Fruit fly (Drosophila melanogaster) whole organism, embryonic: ENCODE results near the gene Cpsf5.
A peak's percentile ranks its signal among the peaks of the same experiment; 100 is the strongest.

Experiments used
- Abd-B ChIP-seq: fragments of 200-800 bp; sonication (Bioruptor generic); optimal IDR thresholded peaks from 2 replicates; lab custom pipeline; 2018; ENCODE audit warnings: missing biosample characterization, mild to moderate bottlenecking, missing genetic modification characterization, moderate library complexity
- Adf1 ChIP-seq: fragments of 200-800 bp; sonication (Bioruptor generic); IDR thresholded peaks from 2 replicates; pipeline ENCODE4 v1.3.6; 2022; ENCODE audit warnings: missing biosample characterization, missing genetic modification characterization
- Bgb ChIP-seq: fragments of 200-800 bp; sonication (Bioruptor generic); IDR thresholded peaks from 2 replicates; pipeline ENCODE4 v1.3.6; 2022; ENCODE audit warnings: missing biosample characterization, missing genetic modification characterization; ENCODE audit not compliant: partially characterized antibody
- CG10274 ChIP-seq: fragments of 200-800 bp; sonication (Bioruptor generic); optimal IDR thresholded peaks from 3 replicates; lab custom pipeline; 2017; ENCODE audit warnings: missing biosample characterization, mild to moderate bottlenecking, missing genetic modification characterization
- CG11560 ChIP-seq: fragments of 200-800 bp; sonication (Bioruptor generic); IDR thresholded peaks from 3 replicates; pipeline ENCODE4 v1.3.6; 2022; ENCODE audit warnings: missing biosample characterization, missing genetic modification characterization
- CG12104 ChIP-seq: fragments of 200-800 bp; sonication (Bioruptor generic); optimal IDR thresholded peaks from 3 replicates; lab custom pipeline; 2016; ENCODE audit warnings: missing biosample characterization, missing genetic modification characterization
- CG13424 ChIP-seq: fragments of 200-800 bp; sonication (Bioruptor generic); optimal IDR thresholded peaks from 2 replicates; lab custom pipeline; 2019; ENCODE audit warnings: missing biosample characterization, mild to moderate bottlenecking, missing genetic modification characterization, moderate library complexity
- CG14667 ChIP-seq: fragments of 200-800 bp; sonication (Bioruptor generic); IDR thresholded peaks from 2 replicates; pipeline ENCODE4 v1.3.6; 2022; ENCODE audit warnings: missing biosample characterization, missing genetic modification characterization
- CG1529 ChIP-seq: fragments of 200-800 bp; sonication (Bioruptor generic); optimal IDR thresholded peaks from 3 replicates; lab custom pipeline; 2018; ENCODE audit warnings: missing biosample characterization, missing genetic modification characterization
- CG16863 ChIP-seq: fragments of 200-800 bp; sonication (Bioruptor generic); optimal IDR thresholded peaks from 3 replicates; lab custom pipeline; 2016; ENCODE audit warnings: missing biosample characterization, missing genetic modification characterization
- CG17612 ChIP-seq: fragments of 200-800 bp; sonication (Bioruptor generic); IDR thresholded peaks from 2 replicates; pipeline ENCODE4 v1.3.6; 2022; ENCODE audit warnings: missing biosample characterization, missing genetic modification characterization
- CG18599 ChIP-seq: fragments of 200-800 bp; sonication (Bioruptor generic); optimal IDR thresholded peaks from 3 replicates; lab custom pipeline; 2017; ENCODE audit warnings: missing biosample characterization, missing genetic modification characterization, mild to moderate bottlenecking, moderate library complexity, missing genetic modification reagents
- CG18764 ChIP-seq: fragments of 200-800 bp; sonication (Bioruptor generic); optimal IDR thresholded peaks from 3 replicates; lab custom pipeline; 2016; ENCODE audit warnings: missing biosample characterization, missing genetic modification characterization
- CG2199 ChIP-seq: fragments of 200-800 bp; sonication (Bioruptor generic); IDR thresholded peaks from 3 replicates; pipeline ENCODE4 v1.3.6; 2022; ENCODE audit warnings: missing biosample characterization, missing genetic modification characterization
- CG2202 ChIP-seq: fragments of 200-800 bp; sonication (Bioruptor generic); optimal IDR thresholded peaks from 2 replicates; lab custom pipeline; 2018; ENCODE audit warnings: missing biosample characterization, mild to moderate bottlenecking, missing genetic modification characterization
- CG2889 ChIP-seq: fragments of 200-800 bp; sonication (Bioruptor generic); IDR thresholded peaks from 3 replicates; pipeline ENCODE4 v1.3.6; 2022; ENCODE audit warnings: missing biosample characterization, missing genetic modification characterization
- CG30403 ChIP-seq: fragments of 200-800 bp; sonication (Bioruptor generic); optimal IDR thresholded peaks from 3 replicates; lab custom pipeline; 2016; ENCODE audit warnings: missing biosample characterization, missing genetic modification characterization
- CG4617 ChIP-seq: fragments of 200-800 bp; sonication (Bioruptor generic); optimal IDR thresholded peaks from 3 replicates; lab custom pipeline; 2016; ENCODE audit warnings: missing biosample characterization, missing genetic modification characterization, borderline replicate concordance
- CG6689 ChIP-seq: fragments of 200-800 bp; sonication (Bioruptor generic); IDR thresholded peaks from 2 replicates; pipeline ENCODE4 v1.3.6; 2022; ENCODE audit warnings: missing biosample characterization, missing genetic modification characterization
- CG8290 ChIP-seq, 3 experiments: fragments of 200-800 bp; sonication (Bioruptor generic); optimal IDR thresholded peaks; 2 replicates each; lab custom pipeline; 2016 to 2019; ENCODE audit warnings: missing biosample characterization in 3 of 3, missing genetic modification characterization in 3 of 3, mild to moderate bottlenecking in 2 of 3, moderate library complexity in 1 of 3
- CG9727 ChIP-seq: fragments of 200-800 bp; sonication (Bioruptor generic); optimal IDR thresholded peaks from 3 replicates; lab custom pipeline; 2017; ENCODE audit warnings: missing biosample characterization, mild to moderate bottlenecking, missing genetic modification characterization
- Camta ChIP-seq: fragments of 200-800 bp; sonication (Bioruptor generic); optimal IDR thresholded peaks from 2 replicates; lab custom pipeline; 2016; ENCODE audit warnings: missing biosample characterization, missing genetic modification characterization
- CrebB ChIP-seq: fragments of 200-800 bp; sonication (Bioruptor generic); optimal IDR thresholded peaks from 3 replicates; lab custom pipeline; 2018; ENCODE audit warnings: missing biosample characterization, mild to moderate bottlenecking, missing genetic modification characterization
- D ChIP-seq, 2 experiments: fragments of 200-800 bp in 1 of 2; fragments of >200 bp in 1 of 2; sonication (Bioruptor generic) in 1 of 2; optimal IDR thresholded peaks; 2 replicates in 1 of 2; 3 replicates in 1 of 2; lab custom pipeline; 2017; ENCODE audit warnings: mild to moderate bottlenecking in 1 of 2, missing biosample characterization in 1 of 2, missing genetic modification characterization in 1 of 2, missing genetic modification reagents in 1 of 2
- Dbx ChIP-seq: fragments of 200-800 bp; sonication (Bioruptor generic); IDR thresholded peaks from 3 replicates; pipeline ENCODE4 v1.3.6; 2022; ENCODE audit warnings: missing biosample characterization, missing genetic modification characterization
- Dfd ChIP-seq, 2 experiments: fragments of >200 bp; optimal IDR thresholded peaks; 2 replicates each; lab custom pipeline; 2017; ENCODE audit warnings: missing biosample characterization in 2 of 2, missing genetic modification characterization in 2 of 2
- Gug ChIP-seq: fragments of 200-800 bp; sonication (Bioruptor generic); IDR thresholded peaks from 4 replicates; pipeline ENCODE4 v1.3.6; 2022; ENCODE audit warnings: missing biosample characterization, missing genetic modification characterization
- Lim3 ChIP-seq: fragments of 200-800 bp; sonication (Bioruptor generic); IDR thresholded peaks from 2 replicates; pipeline ENCODE4 v1.3.6; 2022; ENCODE audit warnings: missing biosample characterization, missing genetic modification characterization
- Mad ChIP-seq: fragments of 200-800 bp; sonication (Bioruptor generic); optimal IDR thresholded peaks from 2 replicates; lab custom pipeline; 2016; ENCODE audit warnings: missing biosample characterization, missing genetic modification characterization
- Oaz ChIP-seq: fragments of 200-800 bp; sonication (Bioruptor generic); IDR thresholded peaks from 2 replicates; pipeline ENCODE4 v1.3.6; 2022; ENCODE audit warnings: missing biosample characterization, missing genetic modification characterization
- PHDP ChIP-seq: fragments of 200-800 bp; sonication (Bioruptor generic); optimal IDR thresholded peaks from 3 replicates; lab custom pipeline; 2018; ENCODE audit warnings: missing biosample characterization, mild to moderate bottlenecking, missing genetic modification characterization, moderate library complexity
- Sin3A ChIP-seq: fragments of >200 bp; optimal IDR thresholded peaks from 2 replicates; lab custom pipeline; 2018
- aop ChIP-seq: fragments of 200-800 bp; sonication (Bioruptor generic); IDR thresholded peaks from 2 replicates; pipeline ENCODE4 v1.3.6; 2022; ENCODE audit warnings: missing biosample characterization, missing genetic modification characterization
- btn ChIP-seq: fragments of 200-800 bp; sonication (Bioruptor generic); optimal IDR thresholded peaks from 2 replicates; lab custom pipeline; 2016; ENCODE audit warnings: missing biosample characterization, missing genetic modification characterization
- chinmo ChIP-seq: fragments of 200-800 bp; sonication (Bioruptor generic); IDR thresholded peaks from 4 replicates; pipeline ENCODE4 v1.3.6; 2022; ENCODE audit warnings: missing biosample characterization, missing genetic modification characterization; ENCODE audit not compliant: partially characterized antibody
- chn ChIP-seq: fragments of 200-800 bp; sonication (Bioruptor generic); optimal IDR thresholded peaks from 2 replicates; lab custom pipeline; 2016; ENCODE audit warnings: missing biosample characterization, missing genetic modification characterization
- dan ChIP-seq: fragments of 200-800 bp; sonication (Bioruptor generic); IDR thresholded peaks from 2 replicates; pipeline ENCODE4 v1.3.6; 2022; ENCODE audit warnings: missing biosample characterization, missing genetic modification characterization
- esg ChIP-seq: fragments of 200-800 bp; sonication (Bioruptor generic); conservative IDR thresholded peaks from 2 replicates; pipeline ENCODE4 v1.3.6; 2022; ENCODE audit warnings: missing biosample characterization, missing genetic modification characterization
- gfzf ChIP-seq: fragments of 200-800 bp; sonication (Bioruptor generic); optimal IDR thresholded peaks from 2 replicates; lab custom pipeline; 2016; ENCODE audit warnings: missing biosample characterization, mild to moderate bottlenecking, missing genetic modification characterization, moderate library complexity
- gro ChIP-seq: fragments of 200-800 bp; sonication (Bioruptor generic); optimal IDR thresholded peaks from 2 replicates; lab custom pipeline; 2016; ENCODE audit warnings: missing biosample characterization, missing genetic modification characterization
- kni ChIP-seq: fragments of 200-800 bp; sonication (Bioruptor generic); optimal IDR thresholded peaks from 3 replicates; lab custom pipeline; 2017; ENCODE audit warnings: mild to moderate bottlenecking, missing biosample characterization, missing genetic modification reagents, missing genetic modification characterization
- oc ChIP-seq: fragments of 200-800 bp; sonication (Bioruptor generic); optimal IDR thresholded peaks from 2 replicates; lab custom pipeline; 2018; ENCODE audit warnings: missing biosample characterization, mild to moderate bottlenecking, missing genetic modification characterization, moderate library complexity
- org-1 ChIP-seq: fragments of 200-800 bp; sonication (Bioruptor generic); optimal IDR thresholded peaks from 2 replicates; lab custom pipeline; 2017; ENCODE audit warnings: missing biosample characterization, missing genetic modification characterization
- pita ChIP-seq: fragments of 200-800 bp; sonication (Bioruptor generic); optimal IDR thresholded peaks from 2 replicates; lab custom pipeline; 2017; ENCODE audit warnings: missing biosample characterization, mild to moderate bottlenecking, missing genetic modification characterization
- pum ChIP-seq: fragments of 200-800 bp; sonication (Bioruptor generic); optimal IDR thresholded peaks from 2 replicates; lab custom pipeline; 2016; ENCODE audit warnings: missing biosample characterization, missing genetic modification characterization
- sd ChIP-seq: fragments of 200-800 bp; sonication (Bioruptor generic); optimal IDR thresholded peaks from 3 replicates; lab custom pipeline; 2018; ENCODE audit warnings: missing biosample characterization, mild to moderate bottlenecking, missing genetic modification characterization, moderate library complexity
- trh ChIP-seq: fragments of 200-800 bp; sonication (Bioruptor generic); optimal IDR thresholded peaks from 2 replicates; lab custom pipeline; 2016; ENCODE audit warnings: missing biosample characterization, missing genetic modification characterization
- vnd ChIP-seq: fragments of 200-800 bp; sonication (Bioruptor generic); IDR thresholded peaks from 3 replicates; pipeline ENCODE4 v1.3.6; 2022; ENCODE audit warnings: missing biosample characterization, missing genetic modification characterization; ENCODE audit not compliant: partially characterized antibody
- zfh1 ChIP-seq: fragments of 200-800 bp; sonication (Bioruptor generic); IDR thresholded peaks from 3 replicates; pipeline ENCODE4 v1.3.6; 2022; ENCODE audit warnings: missing biosample characterization, missing genetic modification characterization

The Cpsf5 gene

dm6 chr3L:9420054-9420818, 9.4 kb downstream of the Cpsf5 start (continued):
- TF ChIP-seq CG2202 (tag; lab: Kevin White, UChicago) (no peak), CG1529 (peak; percentile 2), kni (GFP tag; lab: Kevin White, UChicago) (no peak), oc (tag; lab: Kevin White, UChicago) (peak; percentile 8), CG18764 (GFP tag; lab: Kevin White, UChicago) (no peak), Sin3A (no peak), Mad (GFP tag; lab: Kevin White, UChicago) (no peak), Oaz (GFP tag; lab: Robert Waterston, UW) (no peak), CG4617 (no peak), CG9727 (peak; percentile 43), CG6689 (peak; percentile 65; the same call in 1 of the 2 replicates), CG16863 (GFP tag; lab: Kevin White, UChicago) (peak; percentile 7), CG8290 (GFP tag; optimal IDR thresholded peaks at IDR 0.05; lab: Kevin White, UChicago) (no peak), CG8290 (tag; optimal IDR thresholded peaks at IDR 0.05; lab: Kevin White, UChicago) (peak in 1 of 2 experiments; percentile 43), pita (GFP tag; lab: Kevin White, UChicago) (no peak), CG13424 (peak; percentile 54), Abd-B (GFP tag; lab: Kevin White, UChicago) (peak; percentile 4), zfh1 (GFP tag; lab: Robert Waterston, UW) (0 out of 3 replicates have a peak, but pooled peaks have one; percentile 16), CG14667 (GFP tag; lab: Robert Waterston, UW) (peak; percentile 18; the same call in 1 of the 2 replicates), Lim3 (GFP tag; lab: Robert Waterston, UW) (0 out of 2 replicates have a peak, but pooled peaks have one; percentile 19), vnd (GFP tag; lab: Robert Waterston, UW) (no peak), D (optimal IDR thresholded peaks at IDR 0.05; lab: Kevin White, UChicago) (no peak), D (GFP tag; optimal IDR thresholded peaks at IDR 0.05; lab: Kevin White, UChicago) (peak; percentile 3), Adf1 (GFP tag; lab: Robert Waterston, UW) (no peak), Camta (peak; percentile 20), chn (GFP tag; lab: Kevin White, UChicago) (no peak), Dbx (0 out of 3 replicates have a peak, but pooled peaks have one; percentile 32), gfzf (GFP tag; lab: Kevin White, UChicago) (no peak), CrebB (tag; lab: Kevin White, UChicago) (peak; percentile 25), CG2889 (GFP tag; lab: Robert Waterston, UW) (no peak), aop (GFP tag; lab: Robert Waterston, UW) (no peak), CG10274 (no peak), esg (peak; percentile 63; the same call in 1 of the 2 replicates), gro (GFP tag; lab: Kevin White, UChicago) (no peak), sd (no peak), CG11560 (no peak), btn (GFP tag; lab: Kevin White, UChicago) (no peak), pum (GFP tag; lab: Kevin White, UChicago) (peak; percentile 12), Gug (GFP tag; lab: Robert Waterston, UW) (no peak), chinmo (GFP tag; lab: Robert Waterston, UW) (no peak), CG30403 (GFP tag; lab: Kevin White, UChicago) (peak; percentile 38), CG18599 (GFP tag; lab: Kevin White, UChicago) (peak; percentile 38), CG12104 (GFP tag; lab: Kevin White, UChicago) (no peak), dan (no peak), trh (GFP tag; lab: Kevin White, UChicago) (no peak), CG17612 (GFP tag; lab: Robert Waterston, UW) (no peak), org-1 (GFP tag; lab: Kevin White, UChicago) (peak; percentile 50), Bgb (GFP tag; lab: Robert Waterston, UW) (no peak), Dfd (GFP tag; optimal IDR thresholded peaks at IDR 0.05; lab: Kevin White, UChicago) (no peak), CG2199 (GFP tag; lab: Robert Waterston, UW) (no peak), PHDP (tag; lab: Kevin White, UChicago) (peak; percentile 52)
